Worm (Caenorhabditis elegans): ENCODE measurements around the gene C01G12.16.

DNA sequence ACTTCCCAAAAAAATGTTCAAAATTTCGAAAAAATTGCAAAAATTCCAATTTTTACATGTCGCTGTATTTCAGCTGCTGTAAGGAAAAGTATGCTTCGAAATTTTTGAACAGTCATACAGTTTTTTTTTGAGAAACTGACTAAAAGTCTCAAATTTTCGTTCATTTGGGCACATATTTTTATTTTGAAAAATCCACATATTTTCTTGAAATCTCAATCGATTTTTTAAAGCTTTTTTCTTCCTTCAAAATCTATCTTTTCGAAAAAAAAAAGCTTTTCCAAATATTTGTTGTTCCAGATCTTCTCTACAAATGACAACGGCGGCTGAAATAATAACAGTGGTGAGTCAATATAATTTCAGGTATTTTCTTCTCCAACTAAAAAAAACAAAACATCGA is 35.9 kb downstream of the C01G12.16 start, which contains the start of gene asd-1:
- TF ChIP-seq ztf-11 (tag; optimal IDR thresholded peaks at IDR 0.05) (no peak), lsy-2 (tag; optimal IDR thresholded peaks at IDR 0.05) (no peak), elt-1 (tag; optimal IDR thresholded peaks at IDR 0.05) (no peak), nhr-10 (tag; optimal IDR thresholded peaks at IDR 0.05) (no peak), skn-1 (tag; optimal IDR thresholded peaks at IDR 0.05) (no peak), F13H6.1 (tag; optimal IDR thresholded peaks at IDR 0.05) (no peak), fos-1 (tag; optimal IDR thresholded peaks at IDR 0.05) (no peak), ama-1 (optimal IDR thresholded peaks at IDR 0.05) (no peak), blmp-1 (tag; optimal IDR thresholded peaks at IDR 0.05; ENCODE audit: insufficient read depth) (no peak), zag-1 (tag; optimal IDR thresholded peaks at IDR 0.05) (no peak)
